Worm (Caenorhabditis elegans): ENCODE data around the gene ceh-30.

- peak; percentile 90 for TF ChIP-seq crh-2 (tag; optimal IDR thresholded peaks at IDR 0.05)
- peak; percentile 82 for TF ChIP-seq egl-27 (tag; optimal IDR thresholded peaks at IDR 0.05)
- TF ChIP-seq mdl-1 (tag; optimal IDR thresholded peaks at IDR 0.05) = peak in 1 of 2 experiments; percentile 38
- no peak for TF ChIP-seq lin-39 (tag; optimal IDR thresholded peaks at IDR 0.05)
- peak; percentile 13 for TF ChIP-seq nhr-237 (tag; optimal IDR thresholded peaks at IDR 0.05)
- TF ChIP-seq ztf-11 (tag; optimal IDR thresholded peaks at IDR 0.05) = no peak
- no peak for TF ChIP-seq nhr-11 (tag; optimal IDR thresholded peaks at IDR 0.05)
- peak; percentile 22 for TF ChIP-seq nhr-77 (tag; optimal IDR thresholded peaks at IDR 0.05)
- peak; percentile 87 for TF ChIP-seq lin-13 (GFP tag; optimal IDR thresholded peaks at IDR 0.05)
- TF ChIP-seq fos-1 (tag; optimal IDR thresholded peaks at IDR 0.05) = peak; percentile 88
These were observed 36.5 kb downstream of the ceh-30 start, which contains the start of gene sec-3 for ce11 chrX:3099832-3100231.

Data from whole organism, L2 larva.